Worm (Caenorhabditis elegans) whole organism, L2 larva: ENCODE measurements around the gene Y41C4A.6.

Experiments
- R02D3.7 ChIP-seq: fragments of 150-350 bp; optimal IDR thresholded peaks from 2 replicates; lab custom pipeline; 2014; ENCODE audit warnings: missing biosample characterization, missing genetic modification characterization
- Y55F3AM.14 ChIP-seq: fragments of 200-800 bp; sonication (Bioruptor generic); optimal IDR thresholded peaks from 2 replicates; lab custom pipeline; 2018; ENCODE audit warnings: mild to moderate bottlenecking, missing genetic modification characterization, missing compliant biosample characterization
- alr-1 ChIP-seq: fragments of 150-350 bp; optimal IDR thresholded peaks from 2 replicates; lab custom pipeline; 2014; ENCODE audit warnings: missing biosample characterization, missing genetic modification characterization
- aly-2 ChIP-seq: fragments of 150-350 bp; optimal IDR thresholded peaks from 2 replicates; lab custom pipeline; 2014; ENCODE audit warnings: missing biosample characterization, missing genetic modification characterization
- ama-1 ChIP-seq: fragments of 150-350 bp; optimal IDR thresholded peaks from 2 replicates; lab custom pipeline; 2018; ENCODE audit warnings: inconsistent platforms
- ceh-16 ChIP-seq: fragments of 150-350 bp; optimal IDR thresholded peaks from 2 replicates; lab custom pipeline; 2014; ENCODE audit warnings: missing biosample characterization, missing genetic modification characterization
- ceh-82 ChIP-seq: fragments of 150-350 bp; optimal IDR thresholded peaks from 2 replicates; lab custom pipeline; 2014; ENCODE audit warnings: missing biosample characterization, missing genetic modification characterization
- crh-2 ChIP-seq: sonication (generic microtip); optimal IDR thresholded peaks from 2 replicates; lab custom pipeline; 2017; ENCODE audit warnings: missing biosample characterization, missing genetic modification characterization
- dmd-4 ChIP-seq: sonication (generic microtip); optimal IDR thresholded peaks from 2 replicates; lab custom pipeline; 2017; ENCODE audit warnings: missing biosample characterization, missing genetic modification characterization
- egl-27 ChIP-seq: sonication (generic microtip); optimal IDR thresholded peaks from 3 replicates; lab custom pipeline; 2017; ENCODE audit warnings: missing biosample characterization, missing genetic modification reagents, missing genetic modification characterization
- elt-1 ChIP-seq: fragments of 150-350 bp; optimal IDR thresholded peaks from 2 replicates; lab custom pipeline; 2014; ENCODE audit warnings: missing biosample characterization, missing genetic modification characterization
- elt-3 ChIP-seq: sonication (generic microtip); optimal IDR thresholded peaks from 2 replicates; lab custom pipeline; 2017; ENCODE audit warnings: missing biosample characterization, missing genetic modification characterization
- fos-1 ChIP-seq: fragments of 150-350 bp; optimal IDR thresholded peaks from 2 replicates; lab custom pipeline; 2014; ENCODE audit warnings: missing biosample characterization, missing genetic modification characterization
- gmeb-1 ChIP-seq: fragments of 150-350 bp; optimal IDR thresholded peaks from 2 replicates; lab custom pipeline; 2014; ENCODE audit warnings: missing biosample characterization, missing genetic modification characterization
- lin-11 ChIP-seq: fragments of 150-350 bp; sonication (generic microtip); optimal IDR thresholded peaks from 2 replicates; lab custom pipeline; 2014; ENCODE audit warnings: missing biosample characterization, missing genetic modification characterization, inconsistent platforms, mixed read lengths
- lin-13 ChIP-seq: fragments of 150-350 bp; optimal IDR thresholded peaks from 2 replicates; lab custom pipeline; 2014; ENCODE audit warnings: missing biosample characterization, missing genetic modification reagents, missing genetic modification characterization
- lin-39 ChIP-seq: fragments of 150-350 bp; optimal IDR thresholded peaks from 2 replicates; lab custom pipeline; 2014; ENCODE audit warnings: missing biosample characterization, missing genetic modification reagents, missing genetic modification characterization
- lsy-2 ChIP-seq, 2 experiments: fragments of 150-350 bp in 1 of 2; sonication (generic microtip) in 1 of 2; optimal IDR thresholded peaks; 2 replicates each; lab custom pipeline; 2014 to 2017; ENCODE audit warnings: missing biosample characterization in 2 of 2, missing genetic modification characterization in 2 of 2
- mab-5 ChIP-seq: fragments of 150-350 bp; optimal IDR thresholded peaks from 2 replicates; lab custom pipeline; 2014; ENCODE audit warnings: missing biosample characterization, missing genetic modification characterization
- mbf-1 ChIP-seq: sonication (generic microtip); optimal IDR thresholded peaks from 2 replicates; lab custom pipeline; 2017; ENCODE audit warnings: missing biosample characterization, missing genetic modification characterization
- mdl-1 ChIP-seq, 2 experiments: fragments of 150-350 bp in 1 of 2; sonication (generic microtip) in 1 of 2; optimal IDR thresholded peaks; 2 replicates each; lab custom pipeline; 2017; ENCODE audit warnings: missing biosample characterization in 2 of 2, missing genetic modification characterization in 2 of 2
- nhr-10 ChIP-seq: sonication (generic microtip); optimal IDR thresholded peaks from 2 replicates; lab custom pipeline; 2017; ENCODE audit warnings: missing biosample characterization, missing genetic modification characterization
- nhr-11 ChIP-seq: fragments of 150-350 bp; optimal IDR thresholded peaks from 2 replicates; lab custom pipeline; 2014; ENCODE audit warnings: missing biosample characterization, missing genetic modification characterization
- nhr-12 ChIP-seq: fragments of 150-350 bp; optimal IDR thresholded peaks from 2 replicates; lab custom pipeline; 2014; ENCODE audit warnings: missing biosample characterization, missing genetic modification characterization
- nhr-129 ChIP-seq: fragments of 150-350 bp; optimal IDR thresholded peaks from 2 replicates; lab custom pipeline; 2014; ENCODE audit warnings: missing biosample characterization, missing genetic modification characterization
- nhr-21 ChIP-seq: fragments of 150-350 bp; optimal IDR thresholded peaks from 2 replicates; lab custom pipeline; 2014; ENCODE audit warnings: missing biosample characterization, missing genetic modification characterization
- nhr-23 ChIP-seq: fragments of 150-350 bp; optimal IDR thresholded peaks from 2 replicates; lab custom pipeline; 2014; ENCODE audit warnings: missing biosample characterization, missing genetic modification reagents, missing genetic modification characterization
- nhr-6 ChIP-seq: fragments of 150-350 bp; optimal IDR thresholded peaks from 2 replicates; lab custom pipeline; 2014; ENCODE audit warnings: missing biosample characterization, missing genetic modification characterization
- nhr-77 ChIP-seq: fragments of 150-350 bp; optimal IDR thresholded peaks from 2 replicates; lab custom pipeline; 2014; ENCODE audit warnings: missing biosample characterization, missing genetic modification characterization
- peb-1 ChIP-seq: fragments of 150-350 bp; optimal IDR thresholded peaks from 2 replicates; lab custom pipeline; 2014; ENCODE audit warnings: missing biosample characterization, missing genetic modification characterization
- skn-1 ChIP-seq: sonication (generic microtip); optimal IDR thresholded peaks from 2 replicates; lab custom pipeline; 2017; ENCODE audit warnings: missing biosample characterization, missing genetic modification characterization
- sma-3 ChIP-seq: sonication (generic microtip); optimal IDR thresholded peaks from 2 replicates; lab custom pipeline; 2016; ENCODE audit warnings: missing genetic modification reagents, missing genetic modification characterization, missing compliant biosample characterization
- sma-9 ChIP-seq, 2 experiments: fragments of 150-350 bp in 1 of 2; sonication (generic microtip) in 1 of 2; optimal IDR thresholded peaks; 2 replicates each; lab custom pipeline; 2014 to 2016; ENCODE audit warnings: missing genetic modification characterization in 2 of 2, mild to moderate bottlenecking in 1 of 2, missing biosample characterization in 1 of 2, missing compliant biosample characterization in 1 of 2, missing genetic modification reagents in 1 of 2, moderate library complexity in 1 of 2
- snpc-4 ChIP-seq: fragments of 150-350 bp; optimal IDR thresholded peaks from 2 replicates; lab custom pipeline; 2014; ENCODE audit warnings: missing biosample characterization, missing genetic modification characterization
- unc-39 ChIP-seq: fragments of 150-350 bp; optimal IDR thresholded peaks from 2 replicates; lab custom pipeline; 2014; ENCODE audit warnings: missing biosample characterization, missing genetic modification characterization
- unc-62 ChIP-seq: fragments of 150-350 bp; optimal IDR thresholded peaks from 2 replicates; lab custom pipeline; 2014; ENCODE audit warnings: missing biosample characterization, missing genetic modification reagents, missing genetic modification characterization
- ztf-1 ChIP-seq: fragments of 200-800 bp; sonication (Bioruptor generic); conservative IDR thresholded peaks from 2 replicates; pipeline ENCODE4 v1.3.6; 2022; ENCODE audit warnings: missing genetic modification characterization, missing compliant biosample characterization
- ztf-11 ChIP-seq: sonication (generic microtip); optimal IDR thresholded peaks from 2 replicates; lab custom pipeline; 2017; ENCODE audit warnings: missing biosample characterization, missing genetic modification characterization
- ztf-4 ChIP-seq: fragments of 150-350 bp; optimal IDR thresholded peaks from 2 replicates; lab custom pipeline; 2014; ENCODE audit warnings: missing biosample characterization, missing genetic modification characterization

The Y41C4A.6 gene

ce11 chrIII:11681461-11682014 is 14.8 kb upstream of the Y41C4A.6 start:
- TF ChIP-seq nhr-129 (tag; lab: Kevin White, UChicago), result no peak
- no peak for TF ChIP-seq gmeb-1 (tag; lab: Kevin White, UChicago)
- no peak for TF ChIP-seq ztf-1 (GFP tag; lab: Robert Waterston, UW)
- TF ChIP-seq dmd-4 (tag; lab: Kevin White, UChicago), result no peak
- no peak for TF ChIP-seq nhr-77 (tag; lab: Kevin White, UChicago)
- no peak for TF ChIP-seq nhr-21 (tag; lab: Kevin White, UChicago)
- no peak for TF ChIP-seq R02D3.7 (tag; lab: Kevin White, UChicago)
- no peak for TF ChIP-seq mdl-1 (tag; optimal IDR thresholded peaks at IDR 0.05; lab: Kevin White, UChicago)
- TF ChIP-seq lin-39 (tag; lab: Kevin White, UChicago), result no peak
- TF ChIP-seq egl-27 (tag; lab: Kevin White, UChicago), result no peak
- no peak for TF ChIP-seq nhr-23 (tag; lab: Kevin White, UChicago)

DNA sequence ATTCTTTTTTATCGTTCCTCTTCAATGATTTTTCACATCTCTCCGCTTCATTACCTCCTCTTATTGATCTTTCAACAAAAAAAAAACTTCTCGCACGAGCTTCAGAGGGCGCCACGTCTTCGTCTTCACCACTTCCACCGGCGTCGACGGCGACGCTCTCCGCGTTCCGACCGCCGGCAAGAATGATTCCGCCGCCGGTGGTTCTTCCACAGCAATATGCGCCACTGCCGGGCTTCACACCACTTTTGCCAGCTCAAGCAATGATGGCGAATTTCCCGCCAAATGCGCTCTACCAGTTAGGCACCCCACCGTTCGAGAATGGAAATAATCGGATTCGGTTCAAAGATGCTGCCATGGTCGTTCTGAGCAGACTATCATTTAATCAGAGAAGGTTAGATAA is 13.3 kb upstream of the Y41C4A.6 start:
- TF ChIP-seq unc-62 (GFP tag; lab: Kevin White, UChicago) (no peak), nhr-6 (tag; lab: Kevin White, UChicago) (no peak), nhr-12 (tag; lab: Kevin White, UChicago) (no peak), Y55F3AM.14 (GFP tag; lab: Kevin White, UChicago) (no peak)

DNA sequence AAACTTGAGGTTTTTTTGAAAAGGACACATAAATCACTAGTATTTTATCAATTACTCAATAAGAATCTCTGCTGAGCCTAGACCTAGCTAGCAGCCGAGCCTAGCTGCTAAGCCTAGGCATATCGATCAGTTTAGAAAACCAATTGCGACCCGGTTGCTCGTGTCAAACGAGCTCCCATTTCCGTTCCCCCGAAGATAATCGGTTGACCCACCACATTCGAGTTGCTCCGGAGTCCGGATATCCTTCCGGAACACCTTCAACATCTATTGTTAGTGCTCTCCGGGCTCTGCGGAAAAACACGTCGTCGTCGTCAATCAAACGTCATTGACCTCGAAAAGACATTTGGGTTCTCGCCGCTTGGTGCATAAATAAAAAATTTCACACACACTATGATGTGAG is 12.6 kb upstream of the Y41C4A.6 start:
- TF ChIP-seq ceh-16 (tag; lab: Kevin White, UChicago) (no peak), mdl-1 (tag; optimal IDR thresholded peaks at IDR 0.05; lab: Kevin White, UChicago) (no peak), egl-27 (tag; lab: Kevin White, UChicago) (no peak), gmeb-1 (tag; lab: Kevin White, UChicago) (no peak), mab-5 (tag; lab: Kevin White, UChicago) (no peak), lin-39 (tag; lab: Kevin White, UChicago) (no peak), lin-11 (tag; lab: Kevin White, UChicago) (no peak), nhr-77 (tag; lab: Kevin White, UChicago) (no peak), sma-3 (GFP tag; lab: Kevin White, UChicago) (no peak), crh-2 (tag; lab: Kevin White, UChicago) (no peak), snpc-4 (tag; lab: Kevin White, UChicago) (no peak), skn-1 (tag; lab: Kevin White, UChicago) (no peak), nhr-6 (tag; lab: Kevin White, UChicago) (no peak), aly-2 (tag; lab: Kevin White, UChicago) (no peak), Y55F3AM.14 (GFP tag; lab: Kevin White, UChicago) (no peak), lin-13 (no peak), lsy-2 (tag; optimal IDR thresholded peaks at IDR 0.05; lab: Kevin White, UChicago) (no peak)

ce11 chrIII:11684770-11685169 is 11.6 kb upstream of the Y41C4A.6 start:
- TF ChIP-seq Y55F3AM.14 (GFP tag; lab: Kevin White, UChicago) (no peak), nhr-12 (tag; lab: Kevin White, UChicago) (no peak), elt-1 (tag; lab: Kevin White, UChicago) (no peak), fos-1 (tag; lab: Kevin White, UChicago) (peak; percentile 66), sma-9 (GFP tag; optimal IDR thresholded peaks at IDR 0.05; lab: Kevin White, UChicago) (peak; percentile 67), sma-9 (tag; optimal IDR thresholded peaks at IDR 0.05; lab: Kevin White, UChicago) (no peak), mdl-1 (tag; optimal IDR thresholded peaks at IDR 0.05; lab: Kevin White, UChicago) (no peak), gmeb-1 (tag; lab: Kevin White, UChicago) (peak; percentile 19), ceh-82 (tag; lab: Kevin White, UChicago) (no peak), nhr-77 (tag; lab: Kevin White, UChicago) (no peak), crh-2 (tag; lab: Kevin White, UChicago) (peak; percentile 56), R02D3.7 (tag; lab: Kevin White, UChicago) (no peak), nhr-23 (tag; lab: Kevin White, UChicago) (no peak), sma-3 (GFP tag; lab: Kevin White, UChicago) (peak; percentile 44), unc-39 (tag; lab: Kevin White, UChicago) (no peak)

ce11 chrIII:11689303-11689702 is 7.1 kb upstream of the Y41C4A.6 start:
- TF ChIP-seq nhr-11, result no peak
- peak; percentile 76 for TF ChIP-seq sma-3 (GFP tag; lab: Kevin White, UChicago)
- TF ChIP-seq lin-13, result peak; percentile 31
- no peak for TF ChIP-seq mab-5 (tag; lab: Kevin White, UChicago)
- no peak for TF ChIP-seq ama-1 (lab: Kevin White, UChicago)
- peak in 1 of 2 experiments; percentile 20 for TF ChIP-seq mdl-1 (tag; optimal IDR thresholded peaks at IDR 0.05; lab: Kevin White, UChicago)
- no peak for TF ChIP-seq nhr-12 (tag; lab: Kevin White, UChicago)
- TF ChIP-seq skn-1 (tag; lab: Kevin White, UChicago), result no peak
- peak; percentile 50 for TF ChIP-seq egl-27 (tag; lab: Kevin White, UChicago)
- no peak for TF ChIP-seq ztf-1 (GFP tag; lab: Robert Waterston, UW)
- no peak for TF ChIP-seq aly-2 (tag; lab: Kevin White, UChicago)
- TF ChIP-seq alr-1, result no peak
- no peak for TF ChIP-seq peb-1 (tag; lab: Kevin White, UChicago)
- peak; percentile 14 for TF ChIP-seq nhr-6 (tag; lab: Kevin White, UChicago)
- no peak for TF ChIP-seq dmd-4 (tag; lab: Kevin White, UChicago)
- no peak for TF ChIP-seq ztf-11 (tag; lab: Kevin White, UChicago)
- no peak for TF ChIP-seq nhr-10 (tag; lab: Kevin White, UChicago)
- TF ChIP-seq gmeb-1 (tag; lab: Kevin White, UChicago), result peak; percentile 67
- peak; percentile 4 for TF ChIP-seq Y55F3AM.14 (GFP tag; lab: Kevin White, UChicago)
- TF ChIP-seq crh-2 (tag; lab: Kevin White, UChicago), result peak; percentile 90
- TF ChIP-seq fos-1 (tag; lab: Kevin White, UChicago), result peak; percentile 96
- TF ChIP-seq lin-39 (tag; lab: Kevin White, UChicago), result no peak
- peak; percentile 53 for TF ChIP-seq nhr-21 (tag; lab: Kevin White, UChicago)
- no peak for TF ChIP-seq ceh-82 (tag; lab: Kevin White, UChicago)
- no peak for TF ChIP-seq elt-3 (tag; lab: Kevin White, UChicago)
- TF ChIP-seq ztf-4 (tag; lab: Kevin White, UChicago), result peak; percentile 9
- no peak for TF ChIP-seq mbf-1
